Worm (Caenorhabditis elegans) whole organism, L4 larva: Measurements from ENCODE around the gene srsx-30.

Experiments
- F49E8.2 ChIP-seq: sonication (generic microtip); optimal IDR thresholded peaks from 2 replicates; lab custom pipeline; 2016; ENCODE audit warnings: missing compliant biosample characterization, mild to moderate bottlenecking, missing genetic modification characterization, borderline replicate concordance
- ceh-44 ChIP-seq: fragments of 200-800 bp; sonication (Bioruptor generic); IDR thresholded peaks from 2 replicates; pipeline ENCODE4 v1.3.6; 2022; ENCODE audit warnings: missing genetic modification reagents, missing genetic modification characterization, missing compliant biosample characterization
- dpl-1 ChIP-seq: fragments of 150-350 bp; optimal IDR thresholded peaks from 2 replicates; lab custom pipeline; 2014; ENCODE audit warnings: missing biosample characterization, missing genetic modification reagents, missing genetic modification characterization
- fkh-10 ChIP-seq: fragments of 150-350 bp; optimal IDR thresholded peaks from 2 replicates; lab custom pipeline; 2014; ENCODE audit warnings: missing biosample characterization, missing genetic modification reagents, missing genetic modification characterization
- fos-1 ChIP-seq: fragments of 150-350 bp; optimal IDR thresholded peaks from 2 replicates; lab custom pipeline; 2014; ENCODE audit warnings: missing biosample characterization, missing genetic modification characterization
- lin-15B ChIP-seq: fragments of 150-350 bp; sonication (generic microtip); optimal IDR thresholded peaks from 3 replicates; lab custom pipeline; 2014; ENCODE audit warnings: missing biosample characterization, missing genetic modification characterization
- lir-3 ChIP-seq: sonication (generic microtip); optimal IDR thresholded peaks from 2 replicates; lab custom pipeline; 2016; ENCODE audit warnings: mild to moderate bottlenecking, missing genetic modification characterization, missing compliant biosample characterization
- nhr-25 ChIP-seq: sonication (generic microtip); optimal IDR thresholded peaks from 2 replicates; lab custom pipeline; 2017; ENCODE audit warnings: missing genetic modification characterization, mild to moderate bottlenecking, missing compliant biosample characterization, antibody characterized with exemption, moderate library complexity, borderline replicate concordance; ENCODE audit not compliant: insufficient read depth
- nhr-77 ChIP-seq: fragments of 150-350 bp; optimal IDR thresholded peaks from 2 replicates; lab custom pipeline; 2014; ENCODE audit warnings: missing biosample characterization, missing genetic modification characterization
- php-3 ChIP-seq: fragments of 200-800 bp; sonication (Bioruptor generic); IDR thresholded peaks from 2 replicates; pipeline ENCODE4 v1.3.6; 2022; ENCODE audit warnings: missing genetic modification reagents, missing genetic modification characterization, missing compliant biosample characterization
- snpc-1.2 ChIP-seq: fragments of 200-800 bp; sonication (Bioruptor generic); IDR thresholded peaks from 2 replicates; pipeline ENCODE4 v1.3.6; 2022; ENCODE audit warnings: missing genetic modification reagents, missing genetic modification characterization, missing compliant biosample characterization
- tra-1 ChIP-seq: fragments of 200-800 bp; sonication (Bioruptor generic); IDR thresholded peaks from 2 replicates; pipeline ENCODE4 v1.3.6; 2022; ENCODE audit warnings: missing genetic modification reagents, missing genetic modification characterization, missing compliant biosample characterization
- unc-130 ChIP-seq: sonication (generic microtip); optimal IDR thresholded peaks from 2 replicates; lab custom pipeline; 2016; ENCODE audit warnings: missing genetic modification reagents, missing genetic modification characterization, missing compliant biosample characterization
- ztf-7 ChIP-seq: fragments of 150-350 bp; optimal IDR thresholded peaks from 2 replicates; lab custom pipeline; 2014; ENCODE audit warnings: missing biosample characterization, missing genetic modification characterization

ce11 chrV:10160954-10161353 lies 2.3 kb downstream of the srsx-30 start, which contains the start of gene C51E3.10:
- TF ChIP-seq lin-15B (tag; lab: Kevin White, UChicago) (no peak), snpc-1.2 (GFP tag; lab: Robert Waterston, UW) (no peak), F49E8.2 (tag; lab: Kevin White, UChicago) (no peak), dpl-1 (no peak), fkh-10 (GFP tag; lab: Kevin White, UChicago) (no peak), ceh-44 (GFP tag; lab: Robert Waterston, UW) (no peak), unc-130 (GFP tag; lab: Kevin White, UChicago) (no peak), nhr-77 (peak; percentile 35), ztf-7 (tag; lab: Kevin White, UChicago) (no peak), php-3 (GFP tag; lab: Robert Waterston, UW) (no peak), lir-3 (tag; lab: Kevin White, UChicago) (no peak), fos-1 (tag; lab: Kevin White, UChicago) (no peak), nhr-25 (tag; lab: Kevin White, UChicago) (no peak), tra-1 (GFP tag; lab: Robert Waterston, UW) (peak; percentile 68; the same call in 1 of the 2 replicates)
